Fruit fly (Drosophila melanogaster): Measurements from ENCODE around the gene chif.
A peak's percentile ranks its signal among the peaks of the same experiment; 100 is the strongest.

The chif gene

DNA sequence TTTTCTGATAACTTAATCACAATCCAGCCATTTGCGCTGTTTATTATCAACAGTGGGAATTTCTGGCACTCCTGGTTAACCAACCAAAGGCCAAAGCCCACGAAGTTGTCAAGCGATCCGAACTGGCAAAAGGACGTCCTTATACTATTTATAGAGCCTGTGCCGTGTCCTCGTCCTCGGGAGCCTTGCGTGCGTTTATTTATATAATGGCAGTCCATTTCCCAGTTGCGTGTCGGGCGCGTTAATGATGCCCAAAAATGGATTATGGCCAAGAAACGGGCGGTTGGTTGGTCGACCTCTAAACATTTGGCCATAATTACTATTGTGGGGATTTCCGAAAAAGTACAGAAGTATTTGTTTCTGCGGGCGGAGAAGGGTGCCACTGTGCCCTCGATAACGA lies 32.0 kb downstream of the chif start:
- TF ChIP-seq Hr96 (GFP tag; optimal IDR thresholded peaks at IDR 0.05) (no peak), tj (GFP tag; optimal IDR thresholded peaks at IDR 0.05) (no peak), CG11617 (GFP tag; optimal IDR thresholded peaks at IDR 0.05) (no peak), toe (GFP tag; optimal IDR thresholded peaks at IDR 0.05) (no peak), ovo (GFP tag; optimal IDR thresholded peaks at IDR 0.05) (no peak), pad (GFP tag; optimal IDR thresholded peaks at IDR 0.05) (no peak), CG5204 (GFP tag; optimal IDR thresholded peaks at IDR 0.05) (no peak), CG14711 (tag; optimal IDR thresholded peaks at IDR 0.05) (no peak), Clk (GFP tag; optimal IDR thresholded peaks at IDR 0.05) (no peak), CG7045 (GFP tag; optimal IDR thresholded peaks at IDR 0.05) (no peak), Crg-1 (GFP tag; optimal IDR thresholded peaks at IDR 0.05) (no peak), CG33017 (tag; optimal IDR thresholded peaks at IDR 0.05) (no peak), bab1 (GFP tag; optimal IDR thresholded peaks at IDR 0.05) (no peak), cic (GFP tag; optimal IDR thresholded peaks at IDR 0.05) (no peak), kay (GFP tag; ENCODE audit: borderline replicate concordance) (no peak), CG12768 (GFP tag; optimal IDR thresholded peaks at IDR 0.05) (no peak), cnc (optimal IDR thresholded peaks at IDR 0.05) (no peak), Mnt (GFP tag; optimal IDR thresholded peaks at IDR 0.05) (no peak)

DNA sequence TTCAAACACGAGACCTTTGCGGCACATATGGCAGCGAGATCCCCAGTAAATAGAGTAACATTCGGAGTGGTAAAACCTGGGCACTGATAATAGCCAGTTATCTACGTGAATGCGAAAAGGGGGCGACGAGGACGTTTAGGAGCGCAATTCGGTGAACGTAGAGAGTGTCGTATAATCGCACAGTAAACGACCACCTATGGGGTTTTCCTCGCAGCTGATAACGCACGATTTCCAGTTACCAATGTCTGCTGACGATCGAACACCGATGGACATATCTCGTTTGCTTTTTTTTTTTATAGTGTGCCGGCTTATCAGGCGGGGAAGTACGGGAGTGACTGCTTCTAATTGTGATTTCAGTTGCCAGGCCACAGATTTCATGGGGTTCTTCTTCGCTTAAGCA lies 32.7 kb downstream of the chif start:
- TF ChIP-seq pad (GFP tag; optimal IDR thresholded peaks at IDR 0.05) (peak; percentile 14), CG12768 (GFP tag; optimal IDR thresholded peaks at IDR 0.05) (peak; percentile 52), CG1620 (GFP tag; optimal IDR thresholded peaks at IDR 0.05) (no peak), CG5204 (GFP tag; optimal IDR thresholded peaks at IDR 0.05) (no peak), Clk (GFP tag; optimal IDR thresholded peaks at IDR 0.05) (peak; percentile 32), bab1 (GFP tag; optimal IDR thresholded peaks at IDR 0.05) (no peak), Hr96 (GFP tag; optimal IDR thresholded peaks at IDR 0.05) (no peak), cnc (optimal IDR thresholded peaks at IDR 0.05) (no peak), CG7101 (tag; optimal IDR thresholded peaks at IDR 0.05) (no peak), Crg-1 (GFP tag; optimal IDR thresholded peaks at IDR 0.05) (no peak), Mnt (GFP tag; optimal IDR thresholded peaks at IDR 0.05) (peak; percentile 45), ovo (GFP tag; optimal IDR thresholded peaks at IDR 0.05) (no peak), toe (GFP tag; optimal IDR thresholded peaks at IDR 0.05) (no peak), CG11617 (GFP tag; optimal IDR thresholded peaks at IDR 0.05) (no peak), CG7045 (GFP tag; optimal IDR thresholded peaks at IDR 0.05) (peak; percentile 20), kay (GFP tag; ENCODE audit: borderline replicate concordance) (peak; percentile 82), CG33017 (tag; optimal IDR thresholded peaks at IDR 0.05) (peak; percentile 36), cic (GFP tag; optimal IDR thresholded peaks at IDR 0.05) (peak; percentile 88), tj (GFP tag; optimal IDR thresholded peaks at IDR 0.05) (peak; percentile 22)

DNA sequence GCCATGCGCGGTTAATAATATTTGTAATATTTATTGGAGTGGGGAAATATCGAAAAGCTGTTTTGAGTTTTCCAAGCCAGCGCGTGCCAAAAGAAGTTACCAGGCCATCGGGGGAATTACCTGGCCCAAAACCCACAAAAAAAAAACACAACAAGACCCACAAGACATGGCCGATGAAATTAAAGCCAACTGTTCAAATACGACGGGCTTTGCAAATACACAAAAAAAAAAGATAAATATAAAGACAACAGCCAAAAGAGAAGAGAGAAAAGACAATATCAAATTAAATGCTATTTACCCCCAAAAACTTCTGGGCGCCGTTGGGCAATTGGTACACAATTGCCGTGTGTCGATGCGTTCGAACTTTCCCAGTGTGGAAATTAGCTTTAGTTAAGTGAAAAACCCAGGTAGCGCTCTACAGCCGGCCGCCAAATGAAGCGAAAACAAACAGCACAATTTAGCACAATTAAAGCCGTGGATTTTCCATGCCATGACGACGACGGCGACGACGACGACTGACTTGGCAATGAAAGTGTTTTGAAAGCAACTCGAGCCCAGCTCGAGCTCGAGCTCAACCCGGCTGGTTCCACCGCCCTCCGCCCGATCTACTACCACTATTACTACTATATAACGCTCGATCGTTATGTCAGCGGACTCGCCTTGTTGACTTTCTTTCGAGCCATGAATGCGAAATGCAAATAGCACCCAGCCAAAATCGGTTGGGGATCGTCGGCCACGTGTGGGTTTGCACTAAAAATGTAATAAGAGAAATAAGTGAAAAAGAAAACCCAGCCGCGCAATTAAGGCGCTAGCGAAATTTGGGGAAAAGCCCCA lies 34.4 kb downstream of the chif start:
- no peak for TF ChIP-seq CG11617 (GFP tag; optimal IDR thresholded peaks at IDR 0.05)
- peak; percentile 9 for TF ChIP-seq CG7045 (GFP tag; optimal IDR thresholded peaks at IDR 0.05)
- peak; percentile 27 for TF ChIP-seq ovo (GFP tag; optimal IDR thresholded peaks at IDR 0.05)
- peak; percentile 41 for TF ChIP-seq CG1620 (GFP tag; optimal IDR thresholded peaks at IDR 0.05)
- peak; percentile 71 for TF ChIP-seq Crg-1 (GFP tag; optimal IDR thresholded peaks at IDR 0.05)
- no peak for TF ChIP-seq CG5204 (GFP tag; optimal IDR thresholded peaks at IDR 0.05)
- peak; percentile 26 for TF ChIP-seq cic (GFP tag; optimal IDR thresholded peaks at IDR 0.05)
- peak; percentile 46 for TF ChIP-seq Mnt (GFP tag; optimal IDR thresholded peaks at IDR 0.05)
- TF ChIP-seq cnc (optimal IDR thresholded peaks at IDR 0.05), result no peak
- TF ChIP-seq CG14711 (tag; optimal IDR thresholded peaks at IDR 0.05), result no peak
- peak; percentile 34 for TF ChIP-seq CG12768 (GFP tag; optimal IDR thresholded peaks at IDR 0.05)
- peak; percentile 72 for TF ChIP-seq tj (GFP tag; optimal IDR thresholded peaks at IDR 0.05)
- no peak for TF ChIP-seq toe (GFP tag; optimal IDR thresholded peaks at IDR 0.05)
- TF ChIP-seq CG7101 (tag; optimal IDR thresholded peaks at IDR 0.05), result peak; percentile 7
- no peak for TF ChIP-seq pad (GFP tag; optimal IDR thresholded peaks at IDR 0.05)
- TF ChIP-seq kay (GFP tag; ENCODE audit: borderline replicate concordance), result peak; percentile 70

DNA sequence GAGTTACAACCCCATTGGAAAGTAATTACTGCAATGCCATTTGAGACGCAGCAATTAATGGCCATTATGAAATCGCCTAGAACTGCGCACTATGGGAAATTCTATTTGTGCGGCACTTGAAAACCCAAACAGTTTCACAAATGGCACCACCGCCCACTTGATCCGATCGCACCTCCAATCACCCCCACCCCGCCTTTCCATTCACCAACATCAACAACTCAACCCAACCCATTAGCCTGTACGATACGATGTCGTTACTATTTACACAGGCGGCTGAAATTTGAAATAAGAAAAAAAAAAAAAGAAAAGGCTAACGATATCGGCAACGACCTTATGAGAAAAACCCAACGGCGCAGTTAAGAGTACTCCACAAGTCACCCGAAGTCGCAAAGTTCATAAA lies 35.3 kb downstream of the chif start:
- TF ChIP-seq CG33017 (tag; optimal IDR thresholded peaks at IDR 0.05) (no peak), CG12768 (GFP tag; optimal IDR thresholded peaks at IDR 0.05) (peak; percentile 60), CG5204 (GFP tag; optimal IDR thresholded peaks at IDR 0.05) (no peak), toe (GFP tag; optimal IDR thresholded peaks at IDR 0.05) (no peak), CG11617 (GFP tag; optimal IDR thresholded peaks at IDR 0.05) (no peak), CG7045 (GFP tag; optimal IDR thresholded peaks at IDR 0.05) (peak; percentile 4), cnc (optimal IDR thresholded peaks at IDR 0.05) (no peak), CG1620 (GFP tag; optimal IDR thresholded peaks at IDR 0.05) (no peak), Crg-1 (GFP tag; optimal IDR thresholded peaks at IDR 0.05) (no peak), ovo (GFP tag; optimal IDR thresholded peaks at IDR 0.05) (peak; percentile 20), CG14711 (tag; optimal IDR thresholded peaks at IDR 0.05) (no peak), Clk (GFP tag; optimal IDR thresholded peaks at IDR 0.05) (no peak), kay (GFP tag; ENCODE audit: borderline replicate concordance) (peak; percentile 5), tj (GFP tag; optimal IDR thresholded peaks at IDR 0.05) (no peak), pad (GFP tag; optimal IDR thresholded peaks at IDR 0.05) (no peak), Hr96 (GFP tag; optimal IDR thresholded peaks at IDR 0.05) (no peak), cic (GFP tag; optimal IDR thresholded peaks at IDR 0.05) (peak; percentile 85), CG7101 (tag; optimal IDR thresholded peaks at IDR 0.05) (no peak), bab1 (GFP tag; optimal IDR thresholded peaks at IDR 0.05) (no peak), Mnt (GFP tag; optimal IDR thresholded peaks at IDR 0.05) (no peak)

DNA sequence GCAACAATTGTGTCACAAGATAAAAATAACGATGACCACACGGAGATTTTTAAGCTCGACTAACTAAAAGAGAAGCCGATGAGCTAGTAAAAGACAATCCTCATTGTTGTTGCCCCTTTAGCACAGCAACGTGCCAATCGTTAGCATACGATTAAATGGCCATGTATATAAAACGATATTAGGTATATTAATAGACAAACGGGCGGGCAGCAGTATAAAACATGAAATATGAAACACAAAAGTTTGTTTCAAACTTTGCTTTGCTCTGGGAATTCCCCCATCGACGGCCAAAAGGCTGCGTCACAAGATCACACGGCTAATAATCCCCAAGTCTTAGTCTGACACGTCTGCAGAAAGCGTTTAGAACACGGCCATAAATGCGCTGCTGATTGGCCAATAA lies 36.0 kb downstream of the chif start:
- no peak for TF ChIP-seq CG7101 (tag; optimal IDR thresholded peaks at IDR 0.05)
- TF ChIP-seq tj (GFP tag; optimal IDR thresholded peaks at IDR 0.05), result no peak
- TF ChIP-seq Crg-1 (GFP tag; optimal IDR thresholded peaks at IDR 0.05), result no peak
- TF ChIP-seq toe (GFP tag; optimal IDR thresholded peaks at IDR 0.05), result no peak
- TF ChIP-seq Mnt (GFP tag; optimal IDR thresholded peaks at IDR 0.05), result no peak
